Fruit fly (Drosophila melanogaster) whole organism, embryonic: Measurements from ENCODE around the gene peb.

Experiments
- B-H1 ChIP-seq: fragments of 200-800 bp; sonication (Bioruptor generic); IDR thresholded peaks from 3 replicates; pipeline ENCODE4 v1.3.6; 2022; ENCODE audit warnings: missing biosample characterization, missing genetic modification characterization
- CG10147 ChIP-seq: fragments of 200-800 bp; sonication (Bioruptor generic); optimal IDR thresholded peaks from 2 replicates; lab custom pipeline; 2019; ENCODE audit warnings: missing biosample characterization, mild to moderate bottlenecking, missing genetic modification characterization, moderate library complexity
- CG10321 ChIP-seq: fragments of 200-800 bp; sonication (Bioruptor generic); IDR thresholded peaks from 2 replicates; pipeline ENCODE4 v1.3.6; 2022; ENCODE audit warnings: missing biosample characterization, missing genetic modification characterization
- CG11504 ChIP-seq: fragments of 200-800 bp; sonication (Bioruptor generic); optimal IDR thresholded peaks from 3 replicates; lab custom pipeline; 2019; ENCODE audit warnings: missing biosample characterization, mild to moderate bottlenecking, missing genetic modification characterization, moderate library complexity
- CG12071 ChIP-seq: fragments of 200-800 bp; sonication (Bioruptor generic); optimal IDR thresholded peaks from 3 replicates; lab custom pipeline; 2018; ENCODE audit warnings: missing biosample characterization, mild to moderate bottlenecking, missing genetic modification characterization
- CG12155 ChIP-seq: fragments of 200-800 bp; sonication (Bioruptor generic); optimal IDR thresholded peaks from 3 replicates; lab custom pipeline; 2016; ENCODE audit warnings: missing biosample characterization, missing genetic modification characterization
- CG14667 ChIP-seq: fragments of 200-800 bp; sonication (Bioruptor generic); IDR thresholded peaks from 2 replicates; pipeline ENCODE4 v1.3.6; 2022; ENCODE audit warnings: missing biosample characterization, missing genetic modification characterization
- CG1603 ChIP-seq: fragments of 200-800 bp; sonication (Bioruptor generic); optimal IDR thresholded peaks from 2 replicates; lab custom pipeline; 2019; ENCODE audit warnings: missing biosample characterization, mild to moderate bottlenecking, missing genetic modification characterization, moderate library complexity
- CG17612 ChIP-seq: fragments of 200-800 bp; sonication (Bioruptor generic); IDR thresholded peaks from 2 replicates; pipeline ENCODE4 v1.3.6; 2022; ENCODE audit warnings: missing biosample characterization, missing genetic modification characterization
- CG18476 ChIP-seq: fragments of 200-800 bp; sonication (Bioruptor generic); optimal IDR thresholded peaks from 2 replicates; lab custom pipeline; 2016; ENCODE audit warnings: missing biosample characterization, mild to moderate bottlenecking, missing genetic modification characterization
- CG2116 ChIP-seq: fragments of 200-800 bp; sonication (Bioruptor generic); optimal IDR thresholded peaks from 3 replicates; lab custom pipeline; 2018; ENCODE audit warnings: missing biosample characterization, mild to moderate bottlenecking, missing genetic modification characterization
- CG2202 ChIP-seq: fragments of 200-800 bp; sonication (Bioruptor generic); optimal IDR thresholded peaks from 2 replicates; lab custom pipeline; 2018; ENCODE audit warnings: missing biosample characterization, mild to moderate bottlenecking, missing genetic modification characterization
- CG3163 ChIP-seq: fragments of 200-800 bp; sonication (Bioruptor generic); optimal IDR thresholded peaks from 3 replicates; lab custom pipeline; 2016; ENCODE audit warnings: missing biosample characterization, missing genetic modification characterization
- CG4360 ChIP-seq: fragments of 200-800 bp; sonication (Bioruptor generic); IDR thresholded peaks from 2 replicates; pipeline ENCODE4 v1.3.6; 2022; ENCODE audit warnings: missing biosample characterization, missing genetic modification characterization
- CG4854 ChIP-seq: fragments of 200-800 bp; sonication (Bioruptor generic); optimal IDR thresholded peaks from 2 replicates; lab custom pipeline; 2016; ENCODE audit warnings: missing biosample characterization, missing genetic modification characterization, inconsistent platforms
- CG6689 ChIP-seq: fragments of 200-800 bp; sonication (Bioruptor generic); IDR thresholded peaks from 2 replicates; pipeline ENCODE4 v1.3.6; 2022; ENCODE audit warnings: missing biosample characterization, missing genetic modification characterization
- CG6791 ChIP-seq: fragments of 200-800 bp; sonication (Bioruptor generic); IDR thresholded peaks from 3 replicates; pipeline ENCODE4 v1.3.6; 2022; ENCODE audit warnings: missing biosample characterization, missing genetic modification characterization; ENCODE audit not compliant: partially characterized antibody
- CG6813 ChIP-seq: fragments of 200-800 bp; sonication (Bioruptor generic); optimal IDR thresholded peaks from 2 replicates; lab custom pipeline; 2017; ENCODE audit warnings: missing biosample characterization, missing genetic modification characterization, mild to moderate bottlenecking, moderate library complexity, missing genetic modification reagents
- CG7372 ChIP-seq: fragments of 200-800 bp; sonication (Bioruptor generic); IDR thresholded peaks from 2 replicates; pipeline ENCODE4 v1.3.6; 2022; ENCODE audit warnings: missing biosample characterization, missing genetic modification characterization
- CG7556 ChIP-seq: fragments of 200-800 bp; sonication (Bioruptor generic); optimal IDR thresholded peaks from 2 replicates; lab custom pipeline; 2017; ENCODE audit warnings: missing biosample characterization, mild to moderate bottlenecking, missing genetic modification characterization
- CG9437 ChIP-seq: fragments of 200-800 bp; sonication (Bioruptor generic); optimal IDR thresholded peaks from 2 replicates; lab custom pipeline; 2018; ENCODE audit warnings: missing biosample characterization, mild to moderate bottlenecking, missing genetic modification characterization
- CG9797 ChIP-seq: fragments of 200-800 bp; sonication (Bioruptor generic); optimal IDR thresholded peaks from 3 replicates; lab custom pipeline; 2018; ENCODE audit warnings: missing biosample characterization, mild to moderate bottlenecking, missing genetic modification characterization
- CG9817 ChIP-seq: fragments of 200-800 bp; sonication (Bioruptor generic); optimal IDR thresholded peaks from 2 replicates; lab custom pipeline; 2018; ENCODE audit warnings: missing biosample characterization, mild to moderate bottlenecking, missing genetic modification characterization, moderate library complexity
- Chrac-16 ChIP-seq: fragments of 200-800 bp; sonication (Bioruptor generic); optimal IDR thresholded peaks from 3 replicates; lab custom pipeline; 2016; ENCODE audit warnings: missing biosample characterization, missing genetic modification characterization
- Eip74EF ChIP-seq, 2 experiments: fragments of 200-800 bp in 1 of 2; fragments of >200 bp in 1 of 2; sonication (Bioruptor generic) in 1 of 2; optimal IDR thresholded peaks; 2 replicates each; lab custom pipeline; 2017 to 2019; ENCODE audit warnings: missing biosample characterization in 2 of 2, missing genetic modification characterization in 2 of 2, mild to moderate bottlenecking in 1 of 2, moderate library complexity in 1 of 2
- Fer1 ChIP-seq: fragments of 200-800 bp; sonication (Bioruptor generic); optimal IDR thresholded peaks from 2 replicates; lab custom pipeline; 2017; ENCODE audit warnings: missing biosample characterization, mild to moderate bottlenecking, missing genetic modification characterization
- Gsc ChIP-seq: fragments of 200-800 bp; sonication (Bioruptor generic); IDR thresholded peaks from 2 replicates; pipeline ENCODE4 v1.3.6; 2022; ENCODE audit warnings: missing biosample characterization, missing genetic modification characterization
- HLH54F ChIP-seq: fragments of 200-800 bp; sonication (Bioruptor generic); optimal IDR thresholded peaks from 3 replicates; lab custom pipeline; 2016; ENCODE audit warnings: missing biosample characterization, missing genetic modification characterization
- Hand ChIP-seq: fragments of 200-800 bp; sonication (Bioruptor generic); optimal IDR thresholded peaks from 2 replicates; lab custom pipeline; 2017; ENCODE audit warnings: mild to moderate bottlenecking, missing biosample characterization, missing genetic modification reagents, missing genetic modification characterization
- Mad ChIP-seq: fragments of 200-800 bp; sonication (Bioruptor generic); optimal IDR thresholded peaks from 2 replicates; lab custom pipeline; 2016; ENCODE audit warnings: missing biosample characterization, missing genetic modification characterization
- NC2α ChIP-seq: fragments of 200-800 bp; sonication (Bioruptor generic); optimal IDR thresholded peaks from 2 replicates; lab custom pipeline; 2016; ENCODE audit warnings: missing biosample characterization, missing genetic modification characterization
- NFAT ChIP-seq: fragments of 200-800 bp; sonication (Bioruptor generic); IDR thresholded peaks from 2 replicates; pipeline ENCODE4 v1.3.6; 2022; ENCODE audit warnings: missing biosample characterization, missing genetic modification characterization
- Nf-YC ChIP-seq: fragments of 200-800 bp; optimal IDR thresholded peaks from 3 replicates; lab custom pipeline; 2019; ENCODE audit warnings: missing biosample characterization, mild to moderate bottlenecking, missing genetic modification characterization, moderate library complexity
- Six4 ChIP-seq: fragments of 200-800 bp; sonication (Bioruptor generic); optimal IDR thresholded peaks from 2 replicates; lab custom pipeline; 2016; ENCODE audit warnings: missing biosample characterization, missing genetic modification characterization
- Stat92E ChIP-seq, 3 experiments: fragments of >200 bp in 2 of 3; fragments of 200-800 bp in 1 of 3; sonication (Bioruptor generic) in 1 of 3; optimal IDR thresholded peaks; 2 replicates each; lab custom pipeline; 2017 to 2019; ENCODE audit warnings: missing biosample characterization in 3 of 3, missing genetic modification characterization in 3 of 3, mild to moderate bottlenecking in 1 of 3, moderate library complexity in 1 of 3
- ab ChIP-seq: fragments of 200-800 bp; sonication (Bioruptor generic); optimal IDR thresholded peaks from 2 replicates; lab custom pipeline; 2016; ENCODE audit warnings: missing biosample characterization, missing genetic modification characterization
- bsh ChIP-seq, 2 experiments: fragments of 200-800 bp; sonication (Bioruptor generic); optimal IDR thresholded peaks; 2 replicates each; lab custom pipeline; 2017 to 2018; ENCODE audit warnings: mild to moderate bottlenecking in 2 of 2, missing biosample characterization in 2 of 2, missing genetic modification characterization in 2 of 2, moderate library complexity in 1 of 2
- cas ChIP-seq: fragments of 200-800 bp; sonication (Bioruptor generic); IDR thresholded peaks from 2 replicates; pipeline ENCODE4 v1.3.6; 2022; ENCODE audit warnings: missing biosample characterization, missing genetic modification characterization
- ci ChIP-seq: fragments of 200-800 bp; sonication (Bioruptor generic); IDR thresholded peaks from 3 replicates; pipeline ENCODE4 v1.3.6; 2022; ENCODE audit warnings: missing biosample characterization, missing genetic modification characterization
- croc ChIP-seq: fragments of 200-800 bp; sonication (Bioruptor generic); conservative IDR thresholded peaks from 3 replicates; pipeline ENCODE4 v1.3.6; 2022; ENCODE audit warnings: missing biosample characterization, missing genetic modification characterization
- fd96Cb ChIP-seq: fragments of 200-800 bp; sonication (Bioruptor generic); optimal IDR thresholded peaks from 2 replicates; lab custom pipeline; 2018; ENCODE audit warnings: missing biosample characterization, mild to moderate bottlenecking, missing genetic modification characterization, moderate library complexity
- gcm2 ChIP-seq: fragments of 200-800 bp; sonication (Bioruptor generic); optimal IDR thresholded peaks from 2 replicates; lab custom pipeline; 2016; ENCODE audit warnings: missing biosample characterization, missing genetic modification characterization
- grau ChIP-seq: fragments of 200-800 bp; optimal IDR thresholded peaks from 3 replicates; lab custom pipeline; 2019; ENCODE audit warnings: missing biosample characterization, mild to moderate bottlenecking, missing genetic modification characterization, moderate library complexity
- mam ChIP-seq: fragments of 200-800 bp; sonication (Bioruptor generic); optimal IDR thresholded peaks from 3 replicates; lab custom pipeline; 2016; ENCODE audit warnings: missing biosample characterization, missing genetic modification characterization
- ranshi ChIP-seq: fragments of 200-800 bp; sonication (Bioruptor generic); IDR thresholded peaks from 2 replicates; pipeline ENCODE4 v1.3.6; 2022; ENCODE audit warnings: missing biosample characterization, missing genetic modification characterization
- schlank ChIP-seq: fragments of 200-800 bp; sonication (Bioruptor generic); optimal IDR thresholded peaks from 2 replicates; lab custom pipeline; 2018; ENCODE audit warnings: missing biosample characterization, mild to moderate bottlenecking, missing genetic modification characterization
- scrt ChIP-seq: fragments of 200-800 bp; sonication (Bioruptor generic); optimal IDR thresholded peaks from 2 replicates; lab custom pipeline; 2018; ENCODE audit warnings: missing biosample characterization, mild to moderate bottlenecking, missing genetic modification characterization, moderate library complexity
- sisA ChIP-seq: fragments of 200-800 bp; sonication (Bioruptor generic); IDR thresholded peaks from 2 replicates; pipeline ENCODE4 v1.3.6; 2022; ENCODE audit warnings: missing biosample characterization, missing genetic modification characterization
- slp2 ChIP-seq: fragments of 200-800 bp; sonication (Bioruptor generic); optimal IDR thresholded peaks from 2 replicates; lab custom pipeline; 2016; ENCODE audit warnings: missing biosample characterization, missing genetic modification characterization
- wor ChIP-seq: fragments of 200-800 bp; sonication (Bioruptor generic); IDR thresholded peaks from 2 replicates; pipeline ENCODE4 v1.3.6; 2022; ENCODE audit warnings: missing biosample characterization, missing genetic modification characterization
- z ChIP-seq: fragments of 200-800 bp; sonication (Bioruptor generic); IDR thresholded peaks from 3 replicates; pipeline ENCODE4 v1.3.6; 2022; ENCODE audit warnings: missing biosample characterization, missing genetic modification characterization
- zen2 ChIP-seq: fragments of 200-800 bp; sonication (Bioruptor generic); IDR thresholded peaks from 3 replicates; pipeline ENCODE4 v1.3.6; 2022; ENCODE audit warnings: missing biosample characterization, missing genetic modification characterization; ENCODE audit not compliant: partially characterized antibody

Gene peb

dm6 chrX:4649751-4650150 is 32.4 kb downstream of the peb start, which contains the start of the genes Cbp80 and Torsin (continued):
- no peak for TF ChIP-seq CG6689
- TF ChIP-seq CG1603 (tag; lab: Kevin White, UChicago) = peak; percentile 74
- TF ChIP-seq croc = no peak
- TF ChIP-seq zen2 = peak; percentile 73; the same call in 2 of the 3 replicates
- no peak for TF ChIP-seq Chrac-16
- TF ChIP-seq CG10147 = peak; percentile 1
- TF ChIP-seq mam (GFP tag; lab: Kevin White, UChicago) = no peak
- TF ChIP-seq ab (GFP tag; lab: Kevin White, UChicago) = no peak
- TF ChIP-seq ci (GFP tag; lab: Robert Waterston, UW) = no peak
- TF ChIP-seq Mad (GFP tag; lab: Kevin White, UChicago) = peak; percentile 39
- no peak for TF ChIP-seq CG7372 (GFP tag; lab: Robert Waterston, UW)
- no peak for TF ChIP-seq CG9437 (GFP tag; lab: Kevin White, UChicago)
- no peak for TF ChIP-seq bsh (GFP tag; optimal IDR thresholded peaks at IDR 0.05; lab: Kevin White, UChicago)
- TF ChIP-seq CG12071 (GFP tag; lab: Kevin White, UChicago) = no peak
- TF ChIP-seq wor = no peak
- no peak for TF ChIP-seq Hand (GFP tag; lab: Kevin White, UChicago)
- TF ChIP-seq scrt (GFP tag; lab: Kevin White, UChicago) = no peak
- no peak for TF ChIP-seq Fer1
- peak; percentile 11 for TF ChIP-seq grau (tag; lab: Kevin White, UChicago)
- TF ChIP-seq CG7556 (GFP tag; lab: Kevin White, UChicago) = no peak
- no peak for TF ChIP-seq sisA (GFP tag; lab: Robert Waterston, UW)
- no peak for TF ChIP-seq HLH54F (GFP tag; lab: Kevin White, UChicago)
- TF ChIP-seq Eip74EF (GFP tag; optimal IDR thresholded peaks at IDR 0.05; lab: Kevin White, UChicago) = no peak
- peak; percentile 77 for TF ChIP-seq CG2116
- TF ChIP-seq CG9797 (GFP tag; lab: Kevin White, UChicago) = peak; percentile 3
- no peak for TF ChIP-seq CG2202
- no peak for TF ChIP-seq Six4 (GFP tag; lab: Kevin White, UChicago)
- no peak for TF ChIP-seq CG4360 (GFP tag; lab: Robert Waterston, UW)
- TF ChIP-seq CG14667 (GFP tag; lab: Robert Waterston, UW) = no peak
- TF ChIP-seq CG17612 (GFP tag; lab: Robert Waterston, UW) = no peak
- no peak for TF ChIP-seq ranshi (GFP tag; lab: Robert Waterston, UW)
- TF ChIP-seq Gsc (GFP tag; lab: Robert Waterston, UW) = no peak
- TF ChIP-seq CG10321 = no peak
- no peak for TF ChIP-seq z
- TF ChIP-seq schlank = no peak
- no peak for TF ChIP-seq CG3163 (GFP tag; lab: Kevin White, UChicago)
- peak; percentile 84 for TF ChIP-seq CG6791
- TF ChIP-seq Nf-YC (tag; lab: Kevin White, UChicago) = peak; percentile 20
- TF ChIP-seq B-H1 (GFP tag; lab: Robert Waterston, UW) = no peak
- TF ChIP-seq fd96Cb (tag; lab: Kevin White, UChicago) = no peak
- no peak for TF ChIP-seq CG4854 (GFP tag; lab: Kevin White, UChicago)
- no peak for TF ChIP-seq slp2 (GFP tag; lab: Kevin White, UChicago)
- no peak for TF ChIP-seq gcm2
- TF ChIP-seq cas (GFP tag; lab: Robert Waterston, UW) = no peak
- no peak for TF ChIP-seq CG18476 (GFP tag; lab: Kevin White, UChicago)
- no peak for TF ChIP-seq CG12155 (GFP tag; lab: Kevin White, UChicago)
- no peak for TF ChIP-seq CG9817 (tag; lab: Kevin White, UChicago)
- no peak for TF ChIP-seq CG6813 (GFP tag; lab: Kevin White, UChicago)
- TF ChIP-seq CG11504 (tag; lab: Kevin White, UChicago) = no peak
- no peak for TF ChIP-seq NFAT (GFP tag; lab: Robert Waterston, UW)
- no peak for TF ChIP-seq Stat92E (GFP tag; optimal IDR thresholded peaks at IDR 0.05; lab: Kevin White, UChicago)
- no peak for TF ChIP-seq NC2α (GFP tag; lab: Kevin White, UChicago)
